Fruit fly (Drosophila melanogaster): ENCODE data around the gene ATP7.

The ATP7 gene

DNA sequence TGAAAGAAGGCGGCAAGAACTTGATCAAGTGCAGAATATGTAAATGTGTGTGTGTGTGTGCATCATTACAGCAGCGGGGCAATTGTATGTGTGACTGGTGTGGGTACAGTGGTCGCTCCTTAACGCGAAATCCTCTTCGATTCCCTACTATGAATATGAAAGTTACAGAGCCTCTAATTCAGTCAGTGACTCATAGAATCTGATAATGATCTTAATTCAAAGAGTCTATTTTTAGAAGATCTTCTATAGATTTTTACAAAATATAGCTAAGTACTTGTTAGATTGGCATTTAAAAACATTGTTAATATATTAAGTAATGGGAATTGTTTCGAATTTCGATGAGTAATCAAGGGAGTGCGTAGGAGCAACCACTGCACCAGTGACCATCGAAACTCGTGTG, 27.6 kb downstream of the ATP7 start:
- TF ChIP-seq Eip93F (GFP tag; optimal IDR thresholded peaks at IDR 0.05) (no peak), CG10631 (GFP tag; optimal IDR thresholded peaks at IDR 0.05) (peak; percentile 19), CG3919 (GFP tag; optimal IDR thresholded peaks at IDR 0.05) (peak; percentile 42), CG8119 (GFP tag; IDR thresholded peaks at IDR 0.05) (0 out of 3 replicates have a peak, but pooled peaks have one; percentile 30), CG31627 (GFP tag; optimal IDR thresholded peaks at IDR 0.05) (no peak), Ets96B (tag; optimal IDR thresholded peaks at IDR 0.05) (peak; percentile 16), svp (GFP tag) (peak; percentile 44), Eip78C (GFP tag) (peak; percentile 81), Met (GFP tag; optimal IDR thresholded peaks at IDR 0.05) (no peak), Ets21C (GFP tag; optimal IDR thresholded peaks at IDR 0.05) (no peak), OdsH (GFP tag; optimal IDR thresholded peaks at IDR 0.05) (peak; percentile 33), Gug (GFP tag; IDR thresholded peaks at IDR 0.05) (no peak), salr (GFP tag; optimal IDR thresholded peaks at IDR 0.05) (no peak), CG3032 (tag; optimal IDR thresholded peaks at IDR 0.05) (peak; percentile 22), dac (GFP tag; optimal IDR thresholded peaks at IDR 0.05) (no peak), CG6792 (GFP tag; optimal IDR thresholded peaks at IDR 0.05) (peak; percentile 25), CG9139 (GFP tag; optimal IDR thresholded peaks at IDR 0.05) (no peak), achi (GFP tag; optimal IDR thresholded peaks at IDR 0.05) (peak; percentile 10), CG1621 (tag; optimal IDR thresholded peaks at IDR 0.05) (no peak), CG6808 (GFP tag; optimal IDR thresholded peaks at IDR 0.05) (no peak), CG10669 (GFP tag; optimal IDR thresholded peaks at IDR 0.05) (peak; percentile 36), eg (GFP tag; IDR thresholded peaks at IDR 0.05) (peak; percentile 35; the same call in 1 of the 3 replicates), Hr4 (GFP tag; optimal IDR thresholded peaks at IDR 0.05) (peak; percentile 25), CG34406 (GFP tag; optimal IDR thresholded peaks at IDR 0.05) (no peak), Lpt (GFP tag; optimal IDR thresholded peaks at IDR 0.05) (no peak), lz (GFP tag; optimal IDR thresholded peaks at IDR 0.05) (no peak), CG11902 (GFP tag; optimal IDR thresholded peaks at IDR 0.05) (no peak), topi (GFP tag; optimal IDR thresholded peaks at IDR 0.05) (no peak), CG32006 (GFP tag; optimal IDR thresholded peaks at IDR 0.05) (peak; percentile 49), Smox (GFP tag; optimal IDR thresholded peaks at IDR 0.05) (no peak), pdm3 (GFP tag; optimal IDR thresholded peaks at IDR 0.05) (peak; percentile 31)

DNA sequence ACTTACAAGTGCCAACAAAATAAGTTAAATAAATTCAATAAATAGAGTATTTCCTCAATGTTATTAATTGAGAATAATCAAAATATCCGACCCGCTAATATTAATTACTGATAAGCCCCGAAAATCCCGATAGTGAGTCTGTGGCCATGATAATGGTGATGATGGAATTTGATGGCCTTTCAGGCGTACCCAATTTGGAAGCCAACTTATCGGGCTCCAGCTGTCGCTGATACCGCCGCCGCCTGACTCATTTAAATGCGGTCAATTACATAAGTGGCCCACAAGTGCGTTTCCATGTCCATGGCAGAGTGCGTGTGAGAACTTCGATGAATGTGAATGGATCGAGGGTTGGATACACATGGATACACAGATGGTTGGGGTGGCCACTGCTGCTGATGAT, 29.3 kb downstream of the ATP7 start:
- TF ChIP-seq topi (GFP tag; optimal IDR thresholded peaks at IDR 0.05): no peak
- TF ChIP-seq vri (GFP tag; optimal IDR thresholded peaks at IDR 0.05): peak; percentile 53

DNA sequence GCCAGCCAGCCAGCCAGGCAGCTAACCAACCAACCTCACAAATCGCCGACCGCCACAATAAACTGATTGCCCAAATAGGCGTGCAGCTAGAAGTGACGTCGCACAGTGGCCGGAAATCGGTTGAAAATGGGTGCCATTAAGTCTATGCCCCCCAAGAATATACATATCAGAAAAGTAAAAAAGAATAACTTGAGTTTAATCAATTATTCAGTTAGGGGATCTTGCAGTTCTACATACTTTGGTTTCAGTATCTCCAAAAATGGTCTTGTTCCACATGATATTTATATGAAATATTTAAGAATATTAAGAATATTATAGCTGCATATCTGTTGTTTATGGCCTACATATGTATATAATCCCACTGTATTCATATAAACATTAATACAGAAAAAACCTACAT, 30.5 kb downstream of the ATP7 start:
- TF ChIP-seq Hr39 (GFP tag; optimal IDR thresholded peaks at IDR 0.05): no peak
- peak; percentile 31; the same call in 1 of the 2 replicates for TF ChIP-seq CG15336 (GFP tag; IDR thresholded peaks at IDR 0.05)
- no peak for TF ChIP-seq CG16779 (tag; optimal IDR thresholded peaks at IDR 0.05)
- TF ChIP-seq Hr4 (GFP tag; optimal IDR thresholded peaks at IDR 0.05): peak; percentile 22
- no peak for TF ChIP-seq spab (GFP tag; optimal IDR thresholded peaks at IDR 0.05)
- TF ChIP-seq CG4318 (GFP tag; optimal IDR thresholded peaks at IDR 0.05): no peak
- peak; percentile 21 for TF ChIP-seq Eip78C (GFP tag)
- no peak for TF ChIP-seq Sox14 (GFP tag; optimal IDR thresholded peaks at IDR 0.05)
- peak; percentile 52 for TF ChIP-seq CG32006 (GFP tag; optimal IDR thresholded peaks at IDR 0.05)
- no peak for TF ChIP-seq CG11294 (GFP tag; IDR thresholded peaks at IDR 0.05)
- peak; percentile 43; the same call in 1 of the 3 replicates for TF ChIP-seq CG8119 (GFP tag; IDR thresholded peaks at IDR 0.05)

DNA sequence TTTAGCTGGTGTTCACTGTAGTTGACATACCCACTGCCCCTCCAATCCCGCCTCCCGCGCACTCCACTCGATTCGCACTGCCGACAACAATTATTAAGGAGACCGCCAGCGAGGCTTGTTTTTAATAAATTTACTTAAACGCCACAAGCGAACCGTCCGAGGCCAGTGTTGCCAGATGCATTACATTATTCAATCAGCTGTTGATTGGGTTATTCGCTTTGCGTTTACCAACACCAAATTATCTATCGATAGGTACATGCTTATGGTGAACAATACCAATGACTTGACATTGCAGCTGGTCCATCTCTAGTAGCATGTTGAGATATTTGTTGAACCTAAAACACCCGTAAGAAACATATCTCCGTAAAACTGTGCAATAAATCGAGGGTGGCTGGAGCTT, 32.2 kb downstream of the ATP7 start, which contains the start of the genes CG10353 and SelG:
TSS of gene CG10353 (minus strand) at position 187 of the 400 bp plus-strand sequence.
TSS of gene SelG (plus strand) at position 309 of the 400 bp plus-strand sequence.
- no peak for TF ChIP-seq dac (GFP tag; optimal IDR thresholded peaks at IDR 0.05)
- TF ChIP-seq CG15336 (GFP tag; IDR thresholded peaks at IDR 0.05): no peak
- TF ChIP-seq Ets21C (GFP tag; optimal IDR thresholded peaks at IDR 0.05): peak; percentile 25
- no peak for TF ChIP-seq CG34406 (GFP tag; optimal IDR thresholded peaks at IDR 0.05)
- TF ChIP-seq Eip78C (GFP tag): peak; percentile 70
- TF ChIP-seq CG16779 (tag; optimal IDR thresholded peaks at IDR 0.05): no peak
- no peak for TF ChIP-seq OdsH (GFP tag; optimal IDR thresholded peaks at IDR 0.05)
- TF ChIP-seq CG6808 (GFP tag; optimal IDR thresholded peaks at IDR 0.05): no peak
- TF ChIP-seq fd59A (GFP tag; optimal IDR thresholded peaks at IDR 0.05): no peak
- peak; percentile 40 for TF ChIP-seq cyc (GFP tag; optimal IDR thresholded peaks at IDR 0.05)
- no peak for TF ChIP-seq Sox102F (GFP tag; optimal IDR thresholded peaks at IDR 0.05)
- peak; percentile 67 for TF ChIP-seq svp (GFP tag)
- no peak for TF ChIP-seq Blimp-1 (GFP tag; optimal IDR thresholded peaks at IDR 0.05)
- no peak for TF ChIP-seq Eip93F (GFP tag; optimal IDR thresholded peaks at IDR 0.05)
- TF ChIP-seq net (GFP tag; optimal IDR thresholded peaks at IDR 0.05): no peak
- peak; percentile 50 for TF ChIP-seq fkh (GFP tag; optimal IDR thresholded peaks at IDR 0.05)
- peak; percentile 25 for TF ChIP-seq Hr39 (GFP tag; optimal IDR thresholded peaks at IDR 0.05)
- no peak for TF ChIP-seq Sox15 (GFP tag; optimal IDR thresholded peaks at IDR 0.05)
- peak; percentile 14 for TF ChIP-seq CG6854 (GFP tag; optimal IDR thresholded peaks at IDR 0.05)

All from whole organism, prepupa.